Fruit fly (Drosophila melanogaster): Measurements from ENCODE around the gene CG2126.

CG2126 gene

DNA sequence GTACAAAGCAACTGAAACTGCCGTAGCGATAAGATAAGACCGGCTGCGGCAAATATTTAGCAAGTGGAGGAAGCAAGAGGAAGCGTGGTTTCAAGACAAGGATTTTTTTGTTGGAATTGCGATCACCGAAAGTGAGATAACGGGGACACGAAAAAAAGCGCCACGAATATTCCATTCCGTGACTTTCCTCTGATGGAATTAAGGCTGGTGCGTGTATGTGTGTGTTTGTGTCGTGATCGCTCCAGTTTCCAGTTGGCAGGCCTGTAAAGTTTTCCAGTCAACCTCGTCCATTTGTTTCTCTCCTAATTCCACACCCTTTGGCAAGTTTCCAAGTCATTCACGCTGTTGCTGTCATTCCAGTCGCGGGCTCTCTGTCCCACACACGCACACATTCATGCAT lies 50.2 kb downstream of the CG2126 start:
- TF ChIP-seq CG6654 (GFP tag; optimal IDR thresholded peaks at IDR 0.05) = no peak
- TF ChIP-seq cas (GFP tag; IDR thresholded peaks at IDR 0.05) = no peak
- TF ChIP-seq scrt (GFP tag; optimal IDR thresholded peaks at IDR 0.05) = no peak
- no peak for TF ChIP-seq CG4282 (GFP tag; optimal IDR thresholded peaks at IDR 0.05)
- peak; percentile 3 for TF ChIP-seq dm (GFP tag; optimal IDR thresholded peaks at IDR 0.05)
- TF ChIP-seq wdn (GFP tag; IDR thresholded peaks at IDR 0.05) = no peak
- peak; percentile 77 for TF ChIP-seq sens (GFP tag)
- TF ChIP-seq CG2678 (tag; optimal IDR thresholded peaks at IDR 0.05) = no peak
- TF ChIP-seq zfh2 (GFP tag; optimal IDR thresholded peaks at IDR 0.05) = no peak
- no peak for TF ChIP-seq CG8359 (GFP tag; optimal IDR thresholded peaks at IDR 0.05; ENCODE audit: borderline replicate concordance)
- TF ChIP-seq Sry-β (GFP tag; optimal IDR thresholded peaks at IDR 0.05) = no peak
- TF ChIP-seq Usf (GFP tag; optimal IDR thresholded peaks at IDR 0.05) = no peak
- TF ChIP-seq CG12942 (GFP tag; optimal IDR thresholded peaks at IDR 0.05) = no peak
- no peak for TF ChIP-seq CG12659 (GFP tag; optimal IDR thresholded peaks at IDR 0.05)
- no peak for TF ChIP-seq Camta (GFP tag; optimal IDR thresholded peaks at IDR 0.05)
- no peak for TF ChIP-seq caup (GFP tag; optimal IDR thresholded peaks at IDR 0.05; ENCODE audit: severe bottlenecking)
- no peak for TF ChIP-seq CG6854 (GFP tag; optimal IDR thresholded peaks at IDR 0.05)
- no peak for TF ChIP-seq CG12236 (GFP tag; optimal IDR thresholded peaks at IDR 0.05)
- TF ChIP-seq dpn (GFP tag; optimal IDR thresholded peaks at IDR 0.05) = no peak
- TF ChIP-seq dati (GFP tag; IDR thresholded peaks at IDR 0.05) = no peak
- TF ChIP-seq ac (GFP tag; optimal IDR thresholded peaks at IDR 0.05) = no peak
- TF ChIP-seq vvl (GFP tag; IDR thresholded peaks at IDR 0.05) = peak; percentile 35; the same call in 1 of the 2 replicates
- no peak for TF ChIP-seq Myb (GFP tag; optimal IDR thresholded peaks at IDR 0.05)
- peak; percentile 3 for TF ChIP-seq CG1603 (tag; optimal IDR thresholded peaks at IDR 0.05)
- no peak for TF ChIP-seq Max (GFP tag; optimal IDR thresholded peaks at IDR 0.05)
- no peak for TF ChIP-seq yki (optimal IDR thresholded peaks at IDR 0.05)
- TF ChIP-seq slbo (GFP tag; IDR thresholded peaks at IDR 0.05) = no peak
- TF ChIP-seq Hey (tag; optimal IDR thresholded peaks at IDR 0.05) = peak; percentile 13
- TF ChIP-seq Dip2 (GFP tag; IDR thresholded peaks at IDR 0.05) = no peak
- no peak for TF ChIP-seq NK7.1 (GFP tag; optimal IDR thresholded peaks at IDR 0.05)
- peak; percentile 63 for TF ChIP-seq CG3995 (GFP tag; optimal IDR thresholded peaks at IDR 0.05)
- peak; percentile 52 for TF ChIP-seq Med (GFP tag)
- TF ChIP-seq CG34422 (GFP tag; IDR thresholded peaks at IDR 0.05) = 0 out of 3 replicates have a peak, but pooled peaks have one; percentile 18
- TF ChIP-seq GATAe (GFP tag; conservative IDR thresholded peaks at IDR 0.05) = 0 out of 2 replicates have a peak, but pooled peaks have one; percentile 11

- no peak for TF ChIP-seq org-1 (GFP tag; optimal IDR thresholded peaks at IDR 0.05)
- peak; percentile 16 for TF ChIP-seq CG3163 (GFP tag; optimal IDR thresholded peaks at IDR 0.05)
- no peak for TF ChIP-seq p53 (GFP tag; optimal IDR thresholded peaks at IDR 0.05)
- TF ChIP-seq tup (GFP tag; optimal IDR thresholded peaks at IDR 0.05) = no peak
- 0 out of 2 replicates have a peak, but pooled peaks have one; percentile 33 for TF ChIP-seq sens-2 (GFP tag; IDR thresholded peaks at IDR 0.05)
- no peak for TF ChIP-seq CG1792 (GFP tag; optimal IDR thresholded peaks at IDR 0.05)
- TF ChIP-seq seq (GFP tag; IDR thresholded peaks at IDR 0.05) = no peak
- TF ChIP-seq sug (tag; optimal IDR thresholded peaks at IDR 0.05) = no peak
- TF ChIP-seq Abd-B (GFP tag; optimal IDR thresholded peaks at IDR 0.05) = no peak
- no peak for TF ChIP-seq salm (tag; optimal IDR thresholded peaks at IDR 0.05)
- no peak for TF ChIP-seq CG9876 (GFP tag; optimal IDR thresholded peaks at IDR 0.05)
- TF ChIP-seq hth (optimal IDR thresholded peaks at IDR 0.05) = no peak
- TF ChIP-seq Chrac-16 (GFP tag; optimal IDR thresholded peaks at IDR 0.05) = no peak
- no peak for TF ChIP-seq Dbx (GFP tag; IDR thresholded peaks at IDR 0.05)
- 0 out of 3 replicates have a peak, but pooled peaks have one; percentile 29 for TF ChIP-seq so (GFP tag; IDR thresholded peaks at IDR 0.05)
- TF ChIP-seq Hand (GFP tag; optimal IDR thresholded peaks at IDR 0.05) = no peak
- no peak for TF ChIP-seq CG12942 (GFP tag; optimal IDR thresholded peaks at IDR 0.05)
- TF ChIP-seq CG8281 (tag; optimal IDR thresholded peaks at IDR 0.05) = no peak
- TF ChIP-seq gsb-n (tag; optimal IDR thresholded peaks at IDR 0.05) = no peak
- no peak for TF ChIP-seq dysf (GFP tag; IDR thresholded peaks at IDR 0.05)
Measured at dm6 chr3R:31725486-31726227, 50.8 kb downstream of the CG2126 start.

Measured in whole organism, embryonic.